Fruit fly (Drosophila melanogaster) whole organism, embryonic: ENCODE measurements around the gene CG18269.
A peak's percentile ranks its signal among the peaks of the same experiment; 100 is the strongest.

Source experiments
- Atf-2 ChIP-seq: fragments of 200-800 bp; sonication (Bioruptor generic); optimal IDR thresholded peaks from 2 replicates; lab custom pipeline; 2016; ENCODE audit warnings: missing biosample characterization, missing genetic modification characterization
- B-H1 ChIP-seq: fragments of 200-800 bp; sonication (Bioruptor generic); IDR thresholded peaks from 3 replicates; pipeline ENCODE4 v1.3.6; 2022; ENCODE audit warnings: missing biosample characterization, missing genetic modification characterization
- BEAF-32 ChIP-seq: fragments of 200-800 bp; sonication (Bioruptor generic); optimal IDR thresholded peaks from 3 replicates; lab custom pipeline; 2017; ENCODE audit warnings: missing biosample characterization, missing genetic modification characterization, mild to moderate bottlenecking, moderate library complexity, missing genetic modification reagents
- CG10147 ChIP-seq: fragments of 200-800 bp; sonication (Bioruptor generic); optimal IDR thresholded peaks from 2 replicates; lab custom pipeline; 2019; ENCODE audit warnings: missing biosample characterization, mild to moderate bottlenecking, missing genetic modification characterization, moderate library complexity
- CG10431 ChIP-seq: fragments of 200-800 bp; sonication (Bioruptor generic); optimal IDR thresholded peaks from 3 replicates; lab custom pipeline; 2018; ENCODE audit warnings: missing biosample characterization, mild to moderate bottlenecking, missing genetic modification characterization
- CG10959 ChIP-seq: fragments of 200-800 bp; sonication (Bioruptor generic); IDR thresholded peaks from 2 replicates; pipeline ENCODE4 v1.3.6; 2022; ENCODE audit warnings: missing biosample characterization, missing genetic modification characterization
- CG13894 ChIP-seq: fragments of 200-800 bp; sonication (Bioruptor generic); optimal IDR thresholded peaks from 3 replicates; lab custom pipeline; 2018; ENCODE audit warnings: missing biosample characterization, mild to moderate bottlenecking, missing genetic modification characterization, moderate library complexity
- CG14965 ChIP-seq: fragments of 200-800 bp; sonication (Bioruptor generic); optimal IDR thresholded peaks from 2 replicates; lab custom pipeline; 2016; ENCODE audit warnings: missing biosample characterization, missing genetic modification characterization, borderline replicate concordance
- CG17361 ChIP-seq: fragments of 200-800 bp; sonication (Bioruptor generic); IDR thresholded peaks from 3 replicates; pipeline ENCODE4 v1.3.6; 2022; ENCODE audit warnings: missing biosample characterization, missing genetic modification characterization
- CG17568 ChIP-seq: fragments of 200-800 bp; sonication (Bioruptor generic); optimal IDR thresholded peaks from 2 replicates; lab custom pipeline; 2018; ENCODE audit warnings: missing biosample characterization, mild to moderate bottlenecking, missing genetic modification characterization, moderate library complexity
- CG17612 ChIP-seq: fragments of 200-800 bp; sonication (Bioruptor generic); IDR thresholded peaks from 2 replicates; pipeline ENCODE4 v1.3.6; 2022; ENCODE audit warnings: missing biosample characterization, missing genetic modification characterization
- CG17802 ChIP-seq: fragments of 200-800 bp; sonication (Bioruptor generic); optimal IDR thresholded peaks from 2 replicates; lab custom pipeline; 2018; ENCODE audit warnings: missing biosample characterization, mild to moderate bottlenecking, missing genetic modification characterization, moderate library complexity
- CG17912 ChIP-seq: fragments of 200-800 bp; sonication (Bioruptor generic); optimal IDR thresholded peaks from 2 replicates; lab custom pipeline; 2018; ENCODE audit warnings: missing biosample characterization, mild to moderate bottlenecking, missing genetic modification characterization
- CG2889 ChIP-seq: fragments of 200-800 bp; sonication (Bioruptor generic); IDR thresholded peaks from 3 replicates; pipeline ENCODE4 v1.3.6; 2022; ENCODE audit warnings: missing biosample characterization, missing genetic modification characterization
- CG32767 ChIP-seq: fragments of 200-800 bp; sonication (Bioruptor generic); IDR thresholded peaks from 2 replicates; pipeline ENCODE4 v1.3.6; 2022; ENCODE audit warnings: missing biosample characterization, missing genetic modification characterization
- CG33557 ChIP-seq: fragments of 200-800 bp; sonication (Bioruptor generic); optimal IDR thresholded peaks from 2 replicates; lab custom pipeline; 2019; ENCODE audit warnings: missing biosample characterization, mild to moderate bottlenecking, missing genetic modification characterization, moderate library complexity
- CG4360 ChIP-seq: fragments of 200-800 bp; sonication (Bioruptor generic); IDR thresholded peaks from 2 replicates; pipeline ENCODE4 v1.3.6; 2022; ENCODE audit warnings: missing biosample characterization, missing genetic modification characterization
- CG6272 ChIP-seq: fragments of 200-800 bp; sonication (Bioruptor generic); IDR thresholded peaks from 2 replicates; pipeline ENCODE4 v1.3.6; 2022; ENCODE audit warnings: missing biosample characterization, missing genetic modification characterization
- CG7271 ChIP-seq: fragments of 200-800 bp; sonication (Bioruptor generic); optimal IDR thresholded peaks from 2 replicates; lab custom pipeline; 2018; ENCODE audit warnings: missing biosample characterization, mild to moderate bottlenecking, missing genetic modification characterization, moderate library complexity
- CG8290 ChIP-seq, 3 experiments: fragments of 200-800 bp; sonication (Bioruptor generic); optimal IDR thresholded peaks; 2 replicates each; lab custom pipeline; 2016 to 2019; ENCODE audit warnings: missing biosample characterization in 3 of 3, missing genetic modification characterization in 3 of 3, mild to moderate bottlenecking in 2 of 3, moderate library complexity in 1 of 3
- CG8388 ChIP-seq: fragments of 200-800 bp; sonication (Bioruptor generic); optimal IDR thresholded peaks from 2 replicates; lab custom pipeline; 2019; ENCODE audit warnings: missing biosample characterization, mild to moderate bottlenecking, missing genetic modification characterization, moderate library complexity
- ERR ChIP-seq: fragments of 200-800 bp; sonication (Bioruptor generic); optimal IDR thresholded peaks from 2 replicates; lab custom pipeline; 2016; ENCODE audit warnings: missing biosample characterization, missing genetic modification characterization
- Eip74EF ChIP-seq, 2 experiments: fragments of 200-800 bp in 1 of 2; fragments of >200 bp in 1 of 2; sonication (Bioruptor generic) in 1 of 2; optimal IDR thresholded peaks; 2 replicates each; lab custom pipeline; 2017 to 2019; ENCODE audit warnings: missing biosample characterization in 2 of 2, missing genetic modification characterization in 2 of 2, mild to moderate bottlenecking in 1 of 2, moderate library complexity in 1 of 2
- Lim3 ChIP-seq: fragments of 200-800 bp; sonication (Bioruptor generic); IDR thresholded peaks from 2 replicates; pipeline ENCODE4 v1.3.6; 2022; ENCODE audit warnings: missing biosample characterization, missing genetic modification characterization
- MESR4 ChIP-seq: fragments of 200-800 bp; sonication (Bioruptor generic); optimal IDR thresholded peaks from 2 replicates; lab custom pipeline; 2018; ENCODE audit warnings: missing biosample characterization, mild to moderate bottlenecking, missing genetic modification characterization, moderate library complexity
- Myb ChIP-seq: fragments of 200-800 bp; sonication (Bioruptor generic); optimal IDR thresholded peaks from 2 replicates; lab custom pipeline; 2016; ENCODE audit warnings: missing biosample characterization, missing genetic modification characterization
- NfI ChIP-seq: fragments of 200-800 bp; sonication (Bioruptor generic); optimal IDR thresholded peaks from 3 replicates; lab custom pipeline; 2018; ENCODE audit warnings: missing biosample characterization, mild to moderate bottlenecking, missing genetic modification characterization, moderate library complexity
- Opbp ChIP-seq: fragments of 200-800 bp; sonication (Bioruptor generic); IDR thresholded peaks from 3 replicates; pipeline ENCODE4 v1.3.6; 2022; ENCODE audit warnings: missing biosample characterization, missing genetic modification characterization; ENCODE audit not compliant: partially characterized antibody
- Six4 ChIP-seq: fragments of 200-800 bp; sonication (Bioruptor generic); optimal IDR thresholded peaks from 2 replicates; lab custom pipeline; 2016; ENCODE audit warnings: missing biosample characterization, missing genetic modification characterization
- ash1 ChIP-seq: fragments of 200-800 bp; sonication (Bioruptor generic); optimal IDR thresholded peaks from 2 replicates; lab custom pipeline; 2018; ENCODE audit warnings: missing biosample characterization, mild to moderate bottlenecking, missing genetic modification characterization
- cato ChIP-seq: fragments of 200-800 bp; sonication (Bioruptor generic); optimal IDR thresholded peaks from 2 replicates; lab custom pipeline; 2016; ENCODE audit warnings: missing biosample characterization, missing genetic modification characterization, borderline replicate concordance
- caup ChIP-seq: fragments of 200-800 bp; sonication (Bioruptor generic); optimal IDR thresholded peaks from 3 replicates; lab custom pipeline; 2017; ENCODE audit warnings: missing biosample characterization, mild to moderate bottlenecking, missing genetic modification characterization, moderate library complexity; ENCODE audit not compliant: severe bottlenecking
- cg ChIP-seq: fragments of 200-800 bp; sonication (Bioruptor generic); optimal IDR thresholded peaks from 3 replicates; lab custom pipeline; 2019; ENCODE audit warnings: missing biosample characterization, mild to moderate bottlenecking, missing genetic modification characterization, moderate library complexity
- crol ChIP-seq: fragments of 200-800 bp; sonication (Bioruptor generic); IDR thresholded peaks from 2 replicates; pipeline ENCODE4 v1.3.6; 2022; ENCODE audit warnings: missing biosample characterization, missing genetic modification characterization
- dan ChIP-seq: fragments of 200-800 bp; sonication (Bioruptor generic); IDR thresholded peaks from 2 replicates; pipeline ENCODE4 v1.3.6; 2022; ENCODE audit warnings: missing biosample characterization, missing genetic modification characterization
- dati ChIP-seq: fragments of 200-800 bp; sonication (Bioruptor generic); IDR thresholded peaks from 2 replicates; pipeline ENCODE4 v1.3.6; 2022; ENCODE audit warnings: missing biosample characterization, missing genetic modification characterization
- ewg ChIP-seq: fragments of 200-800 bp; sonication (Bioruptor generic); optimal IDR thresholded peaks from 3 replicates; lab custom pipeline; 2017; ENCODE audit warnings: mild to moderate bottlenecking, missing biosample characterization, missing genetic modification reagents, missing genetic modification characterization
- grau ChIP-seq: fragments of 200-800 bp; optimal IDR thresholded peaks from 3 replicates; lab custom pipeline; 2019; ENCODE audit warnings: missing biosample characterization, mild to moderate bottlenecking, missing genetic modification characterization, moderate library complexity
- jing ChIP-seq: fragments of 200-800 bp; sonication (Bioruptor generic); optimal IDR thresholded peaks from 2 replicates; lab custom pipeline; 2018; ENCODE audit warnings: missing biosample characterization, mild to moderate bottlenecking, missing genetic modification characterization
- kah ChIP-seq: fragments of 200-800 bp; sonication (Bioruptor generic); optimal IDR thresholded peaks from 2 replicates; lab custom pipeline; 2018; ENCODE audit warnings: missing biosample characterization, mild to moderate bottlenecking, missing genetic modification characterization
- luna ChIP-seq: fragments of 200-800 bp; sonication (Bioruptor generic); optimal IDR thresholded peaks from 2 replicates; lab custom pipeline; 2016; ENCODE audit warnings: missing biosample characterization, missing genetic modification characterization
- pan ChIP-seq, 4 experiments: fragments of >200 bp in 3 of 4; fragments of 200-800 bp in 1 of 4; sonication (Bioruptor generic) in 1 of 4; optimal IDR thresholded peaks in 3 of 4; IDR thresholded peaks in 1 of 4; 2 replicates each; pipeline versions ENCODE4 v1.3.6 to Lab custom; 2017 to 2022; ENCODE audit warnings: missing biosample characterization in 2 of 4, missing genetic modification characterization in 2 of 4, mixed read lengths in 1 of 4
- shn ChIP-seq: fragments of 200-800 bp; sonication (Bioruptor generic); optimal IDR thresholded peaks from 3 replicates; lab custom pipeline; 2016; ENCODE audit warnings: missing biosample characterization, missing genetic modification characterization
- tap ChIP-seq: fragments of 200-800 bp; optimal IDR thresholded peaks from 3 replicates; lab custom pipeline; 2019; ENCODE audit warnings: missing biosample characterization, mild to moderate bottlenecking, missing genetic modification characterization, moderate library complexity
- twi ChIP-seq: fragments of 200-800 bp; optimal IDR thresholded peaks from 2 replicates; lab custom pipeline; 2019; ENCODE audit warnings: missing biosample characterization, mild to moderate bottlenecking, missing genetic modification characterization, moderate library complexity
- unc-4 ChIP-seq: fragments of 200-800 bp; sonication (Bioruptor generic); IDR thresholded peaks from 2 replicates; pipeline ENCODE4 v1.3.6; 2022; ENCODE audit warnings: missing biosample characterization, missing genetic modification characterization; ENCODE audit not compliant: partially characterized antibody

The CG18269 gene

dm6 chr2L:5546518-5547287 is 4.9 kb upstream of the CG18269 start, which contains the start of gene Oscillin (continued):
- no peak for TF ChIP-seq pan (optimal IDR thresholded peaks at IDR 0.05; lab: Kevin White, UChicago)
- peak in 1 of 2 experiments; percentile 92 for TF ChIP-seq pan (GFP tag; optimal IDR thresholded peaks at IDR 0.05 in 1 of 2, IDR thresholded peaks at IDR 0.05 in 1 of 2)
- TF ChIP-seq tap (tag; lab: Kevin White, UChicago), result peak; percentile 83
- TF ChIP-seq Myb, result no peak
- TF ChIP-seq caup, result peak; percentile 78
- TF ChIP-seq Atf-2, result peak; percentile 66
- TF ChIP-seq cg, result peak; percentile 75
- peak; percentile 31 for TF ChIP-seq CG17802 (tag; lab: Kevin White, UChicago)
- no peak for TF ChIP-seq CG14965 (GFP tag; lab: Kevin White, UChicago)
- TF ChIP-seq grau, result peak; percentile 86
- peak in 1 of 2 experiments; percentile 80 for TF ChIP-seq Eip74EF (GFP tag; optimal IDR thresholded peaks at IDR 0.05; lab: Kevin White, UChicago)
- TF ChIP-seq unc-4 (GFP tag; lab: Robert Waterston, UW), result 0 out of 2 replicates have a peak, but pooled peaks have one; percentile 43
- no peak for TF ChIP-seq crol (GFP tag; lab: Robert Waterston, UW)
- TF ChIP-seq Lim3 (GFP tag; lab: Robert Waterston, UW), result no peak
- peak; percentile 73 for TF ChIP-seq CG10147 (GFP tag; lab: Kevin White, UChicago)
- no peak for TF ChIP-seq CG17912 (GFP tag; lab: Kevin White, UChicago)
- no peak for TF ChIP-seq luna
- TF ChIP-seq MESR4 (GFP tag; lab: Kevin White, UChicago), result peak; percentile 13
- TF ChIP-seq CG8290 (GFP tag; optimal IDR thresholded peaks at IDR 0.05; lab: Kevin White, UChicago), result peak; percentile 41
- TF ChIP-seq CG8290 (tag; optimal IDR thresholded peaks at IDR 0.05; lab: Kevin White, UChicago), result peak in 1 of 2 experiments; percentile 5
- TF ChIP-seq ERR (GFP tag; lab: Kevin White, UChicago), result peak; percentile 43
- TF ChIP-seq CG10431 (GFP tag; lab: Kevin White, UChicago), result peak; percentile 77
- no peak for TF ChIP-seq shn
- peak; percentile 66 for TF ChIP-seq NfI (GFP tag; lab: Kevin White, UChicago)
- TF ChIP-seq B-H1 (GFP tag; lab: Robert Waterston, UW), result peak; percentile 72; the same call in 2 of the 3 replicates
- peak; percentile 93 for TF ChIP-seq CG17361 (GFP tag; lab: Robert Waterston, UW)
- no peak for TF ChIP-seq BEAF-32
- peak; percentile 71 for TF ChIP-seq CG13894 (tag; lab: Kevin White, UChicago)
- TF ChIP-seq dati (GFP tag; lab: Robert Waterston, UW), result peak; percentile 49; the same call in 1 of the 2 replicates
- no peak for TF ChIP-seq CG2889 (GFP tag; lab: Robert Waterston, UW)
- peak; percentile 61 for TF ChIP-seq kah
- 0 out of 2 replicates have a peak, but pooled peaks have one; percentile 4 for TF ChIP-seq CG4360
- TF ChIP-seq CG17612, result peak; percentile 54; the same call in 1 of the 2 replicates
- peak; percentile 17 for TF ChIP-seq CG33557 (GFP tag; lab: Kevin White, UChicago)
- peak; percentile 49 for TF ChIP-seq Six4
- no peak for TF ChIP-seq CG17568 (GFP tag; lab: Kevin White, UChicago)
- TF ChIP-seq twi (tag; lab: Kevin White, UChicago), result peak; percentile 56
- TF ChIP-seq cato, result no peak
- TF ChIP-seq CG7271 (tag; lab: Kevin White, UChicago), result peak; percentile 35
- TF ChIP-seq ewg (GFP tag; lab: Kevin White, UChicago), result peak; percentile 48
- TF ChIP-seq Opbp, result peak; percentile 93; the same call in 2 of the 3 replicates
- TF ChIP-seq jing, result no peak
- TF ChIP-seq CG6272 (GFP tag; lab: Robert Waterston, UW), result peak; percentile 55; the same call in 1 of the 2 replicates
- TF ChIP-seq CG8388 (GFP tag; lab: Kevin White, UChicago), result peak; percentile 89
- no peak for TF ChIP-seq ash1 (GFP tag; lab: Kevin White, UChicago)
- peak; percentile 24; the same call in 1 of the 2 replicates for TF ChIP-seq CG10959 (GFP tag; lab: Robert Waterston, UW)
- TF ChIP-seq CG32767 (GFP tag; lab: Robert Waterston, UW), result peak; percentile 78
- TF ChIP-seq dan (GFP tag; lab: Robert Waterston, UW), result no peak
